Fruit fly (Drosophila melanogaster): ENCODE results near the gene ApepP.

The ApepP gene

dm6 chr2L:16910177-16910576 lies at the start of gene ApepP:
TSS of gene ApepP (minus strand) at chr2L:16910418.
- TF ChIP-seq E2f2 (GFP tag; IDR thresholded peaks at IDR 0.05), result peak; percentile 82
- no peak for TF ChIP-seq CG33557 (GFP tag; optimal IDR thresholded peaks at IDR 0.05)
- no peak for TF ChIP-seq CG6765 (GFP tag; optimal IDR thresholded peaks at IDR 0.05)
- no peak for TF ChIP-seq ind (GFP tag; optimal IDR thresholded peaks at IDR 0.05)
- no peak for TF ChIP-seq Jarid2 (GFP tag; optimal IDR thresholded peaks at IDR 0.05)
- TF ChIP-seq CG17328 (GFP tag; IDR thresholded peaks at IDR 0.05), result no peak
- no peak for TF ChIP-seq pho (GFP tag; optimal IDR thresholded peaks at IDR 0.05)
- no peak for TF ChIP-seq CG9437 (GFP tag; optimal IDR thresholded peaks at IDR 0.05)
- no peak for TF ChIP-seq emc (GFP tag; optimal IDR thresholded peaks at IDR 0.05)
- TF ChIP-seq cad (GFP tag; optimal IDR thresholded peaks at IDR 0.05), result no peak
- TF ChIP-seq Dp (GFP tag; optimal IDR thresholded peaks at IDR 0.05), result peak; percentile 73
- no peak for TF ChIP-seq luna (GFP tag; optimal IDR thresholded peaks at IDR 0.05)
- TF ChIP-seq Bdp1 (GFP tag; optimal IDR thresholded peaks at IDR 0.05), result no peak
- no peak for TF ChIP-seq Hr78 (GFP tag; optimal IDR thresholded peaks at IDR 0.05)
- TF ChIP-seq fu2 (GFP tag; optimal IDR thresholded peaks at IDR 0.05), result no peak
- TF ChIP-seq tx (GFP tag; optimal IDR thresholded peaks at IDR 0.05), result no peak
- no peak for TF ChIP-seq Pdp1 (GFP tag; optimal IDR thresholded peaks at IDR 0.05)
- TF ChIP-seq CG15514 (GFP tag; optimal IDR thresholded peaks at IDR 0.05), result no peak
- no peak for TF ChIP-seq zfh1 (GFP tag; IDR thresholded peaks at IDR 0.05)
- no peak for TF ChIP-seq Blimp-1 (GFP tag; optimal IDR thresholded peaks at IDR 0.05)
- TF ChIP-seq NC2β (GFP tag; optimal IDR thresholded peaks at IDR 0.05), result no peak
- TF ChIP-seq trem (tag; optimal IDR thresholded peaks at IDR 0.05), result no peak
- no peak for TF ChIP-seq Xbp1 (GFP tag; optimal IDR thresholded peaks at IDR 0.05)
- TF ChIP-seq tna (GFP tag; IDR thresholded peaks at IDR 0.05; ENCODE audit: partially characterized antibody), result no peak
- no peak for TF ChIP-seq cas (GFP tag; IDR thresholded peaks at IDR 0.05)
- no peak for TF ChIP-seq hbn (GFP tag; IDR thresholded peaks at IDR 0.05; ENCODE audit: partially characterized antibody)
- TF ChIP-seq Fer1 (GFP tag; optimal IDR thresholded peaks at IDR 0.05), result no peak
- TF ChIP-seq CG3995 (GFP tag; optimal IDR thresholded peaks at IDR 0.05), result no peak
- peak; percentile 73 for TF ChIP-seq gfzf (GFP tag; optimal IDR thresholded peaks at IDR 0.05)
- TF ChIP-seq br (optimal IDR thresholded peaks at IDR 0.05), result no peak
- TF ChIP-seq amos (GFP tag; IDR thresholded peaks at IDR 0.05; ENCODE audit: partially characterized antibody), result no peak
- TF ChIP-seq MBD-R2 (GFP tag; IDR thresholded peaks at IDR 0.05), result peak; percentile 22; the same call in 1 of the 2 replicates
- no peak for TF ChIP-seq CG10654 (GFP tag; optimal IDR thresholded peaks at IDR 0.05)
- TF ChIP-seq CG7839 (tag; optimal IDR thresholded peaks at IDR 0.05), result no peak
- TF ChIP-seq CG8388 (GFP tag; optimal IDR thresholded peaks at IDR 0.05), result no peak
- no peak for TF ChIP-seq CG15601 (tag; optimal IDR thresholded peaks at IDR 0.05)
- TF ChIP-seq Rfx (GFP tag; IDR thresholded peaks at IDR 0.05), result no peak
- TF ChIP-seq CG6791 (GFP tag; IDR thresholded peaks at IDR 0.05; ENCODE audit: partially characterized antibody), result no peak
- peak; percentile 11 for TF ChIP-seq stwl (tag; optimal IDR thresholded peaks at IDR 0.05)
- no peak for TF ChIP-seq CG18262 (tag; optimal IDR thresholded peaks at IDR 0.05)
- TF ChIP-seq row (GFP tag; IDR thresholded peaks at IDR 0.05), result no peak
- TF ChIP-seq eyg (GFP tag; optimal IDR thresholded peaks at IDR 0.05), result no peak
- TF ChIP-seq CG11085 (GFP tag; IDR thresholded peaks at IDR 0.05), result no peak
- no peak for TF ChIP-seq Hmx (GFP tag; optimal IDR thresholded peaks at IDR 0.05)
- no peak for TF ChIP-seq ttk (GFP tag; IDR thresholded peaks at IDR 0.05)
- no peak for TF ChIP-seq MTF-1 (GFP tag; optimal IDR thresholded peaks at IDR 0.05; ENCODE audit: borderline replicate concordance)
- peak; percentile 44 for TF ChIP-seq CG9797 (GFP tag; optimal IDR thresholded peaks at IDR 0.05)
- peak; percentile 55 for TF ChIP-seq pzg (GFP tag; optimal IDR thresholded peaks at IDR 0.05)
- TF ChIP-seq rib (GFP tag; IDR thresholded peaks at IDR 0.05), result no peak
- TF ChIP-seq CG18599 (GFP tag; optimal IDR thresholded peaks at IDR 0.05), result no peak
- TF ChIP-seq Tbp (GFP tag; optimal IDR thresholded peaks at IDR 0.05), result no peak
- no peak for TF ChIP-seq CG2199 (GFP tag; IDR thresholded peaks at IDR 0.05)
